Fruit fly (Drosophila melanogaster): Measurements from ENCODE around the gene hoe2.

dm6 chr2L:4979138-4979537, 42.9 kb upstream of the hoe2 start, which contains the start of gene CG8891:
- TF ChIP-seq psq (GFP tag; optimal IDR thresholded peaks at IDR 0.05) (no peak), CG13123 (GFP tag; optimal IDR thresholded peaks at IDR 0.05) (no peak)

All from whole organism, embryonic.